Worm (Caenorhabditis elegans): Measurements from ENCODE around the gene T22D1.8.

The T22D1.8 gene

DNA sequence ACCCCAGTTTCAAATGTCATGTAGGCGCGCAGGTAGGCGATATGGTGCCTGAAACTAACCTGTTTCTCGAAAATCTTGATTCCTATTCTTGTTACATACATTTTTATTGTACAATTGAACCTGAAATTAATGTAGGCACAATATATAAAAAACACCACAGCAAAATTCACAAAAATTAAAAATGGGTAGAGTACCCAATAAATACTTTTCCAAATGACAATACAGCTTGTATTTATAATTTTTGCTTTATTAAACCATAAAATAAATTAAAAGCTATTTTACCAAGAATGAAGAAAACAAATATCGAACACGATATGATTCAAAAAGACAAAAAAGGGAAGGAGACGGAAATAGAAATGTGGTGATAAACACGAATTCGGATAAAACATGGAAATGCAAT, 22.8 kb downstream of the T22D1.8 start, which contains the start of gene tre-2:
TSS of gene tre-2 (minus strand) at position 101 of the 400 bp plus-strand sequence.
- no peak for TF ChIP-seq hpl-2 (GFP tag; optimal IDR thresholded peaks at IDR 0.05)
- no peak for TF ChIP-seq egl-13 (tag; optimal IDR thresholded peaks at IDR 0.05)
- TF ChIP-seq ceh-82 (tag; optimal IDR thresholded peaks at IDR 0.05), result no peak
- no peak for TF ChIP-seq unc-86 (tag; optimal IDR thresholded peaks at IDR 0.05)
- TF ChIP-seq lsy-2 (tag; optimal IDR thresholded peaks at IDR 0.05), result no peak
- TF ChIP-seq snpc-4 (tag; optimal IDR thresholded peaks at IDR 0.05), result no peak

DNA sequence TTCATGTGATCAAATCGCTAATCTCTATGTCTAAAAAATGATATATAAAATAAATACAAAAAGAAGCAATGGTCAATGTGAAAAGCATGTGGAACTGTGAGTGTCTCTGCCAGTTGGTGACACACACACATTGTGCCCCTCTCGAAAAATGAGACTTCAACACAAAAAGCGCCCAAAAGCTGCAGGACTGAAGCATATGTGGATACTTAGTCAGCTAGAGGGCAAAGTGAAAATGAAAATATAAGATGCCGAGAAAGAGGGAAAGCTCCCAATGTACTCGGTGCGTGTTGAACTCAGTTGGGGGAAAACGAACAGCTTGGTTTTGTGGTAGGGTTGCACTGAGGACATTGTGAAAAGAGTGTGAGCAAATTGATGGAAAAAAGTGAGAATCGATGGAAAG, 25.0 kb downstream of the T22D1.8 start:
- TF ChIP-seq nhr-84 (tag; optimal IDR thresholded peaks at IDR 0.05), result no peak
- TF ChIP-seq irx-1 (tag; optimal IDR thresholded peaks at IDR 0.05), result peak; percentile 39
- no peak for TF ChIP-seq ets-5 (GFP tag; IDR thresholded peaks at IDR 0.05)
- TF ChIP-seq fkh-8 (tag; optimal IDR thresholded peaks at IDR 0.05), result peak; percentile 59
- peak; percentile 54 for TF ChIP-seq nhr-77 (tag; optimal IDR thresholded peaks at IDR 0.05)
- no peak for TF ChIP-seq nhr-85 (tag)
- no peak for TF ChIP-seq pag-3 (tag; optimal IDR thresholded peaks at IDR 0.05; ENCODE audit: borderline replicate concordance, insufficient read depth)
- peak; percentile 50 for TF ChIP-seq mep-1 (tag; optimal IDR thresholded peaks at IDR 0.05)
- TF ChIP-seq nhr-20 (tag; optimal IDR thresholded peaks at IDR 0.05), result peak; percentile 71
- peak; percentile 21 for TF ChIP-seq mef-2 (tag; optimal IDR thresholded peaks at IDR 0.05)
- peak; percentile 88 for TF ChIP-seq nhr-71 (tag; optimal IDR thresholded peaks at IDR 0.05)
- peak in 1 of 2 experiments; percentile 52 for TF ChIP-seq mdl-1 (tag; optimal IDR thresholded peaks at IDR 0.05)
- peak; percentile 48 to 68 for TF ChIP-seq lsy-2 (tag; optimal IDR thresholded peaks at IDR 0.05)
- peak; percentile 75 for TF ChIP-seq rnt-1 (tag; optimal IDR thresholded peaks at IDR 0.05)
- TF ChIP-seq sptf-1 (tag; optimal IDR thresholded peaks at IDR 0.05), result no peak
- TF ChIP-seq unc-30 (tag; optimal IDR thresholded peaks at IDR 0.05), result no peak
- peak; percentile 4 for TF ChIP-seq lir-3 (tag; optimal IDR thresholded peaks at IDR 0.05; ENCODE audit: poor library complexity)
- peak; percentile 60 for TF ChIP-seq swsn-7 (tag; optimal IDR thresholded peaks at IDR 0.05)
- peak; percentile 40 to 52 for TF ChIP-seq efl-1 (optimal IDR thresholded peaks at IDR 0.05)
- no peak for TF ChIP-seq efl-1 (GFP tag; optimal IDR thresholded peaks at IDR 0.05 in 1 of 2)
- TF ChIP-seq nhr-19 (GFP tag; conservative IDR thresholded peaks at IDR 0.05), result peak; percentile 83
- peak; percentile 28 for TF ChIP-seq egl-13 (tag; optimal IDR thresholded peaks at IDR 0.05)
- peak; percentile 71 for TF ChIP-seq snu-23 (GFP tag; optimal IDR thresholded peaks at IDR 0.05)
- TF ChIP-seq jun-1 (tag; optimal IDR thresholded peaks at IDR 0.05), result peak; percentile 28
- peak; percentile 5 to 72 for TF ChIP-seq egl-27 (tag; optimal IDR thresholded peaks at IDR 0.05)
- TF ChIP-seq lin-35 (GFP tag; optimal IDR thresholded peaks at IDR 0.05), result peak in 1 of 2 experiments; percentile 27
- peak; percentile 14 for TF ChIP-seq fos-1 (tag; optimal IDR thresholded peaks at IDR 0.05)
- TF ChIP-seq mab-9 (GFP tag; IDR thresholded peaks at IDR 0.05), result 0 out of 2 replicates have a peak, but pooled peaks have one; percentile 17
- TF ChIP-seq tbx-2 (tag; optimal IDR thresholded peaks at IDR 0.05), result peak; percentile 75
- TF ChIP-seq unc-86 (tag; optimal IDR thresholded peaks at IDR 0.05), result peak; percentile 52
- peak; percentile 29 to 75 (median 39) for TF ChIP-seq ceh-82 (tag; optimal IDR thresholded peaks at IDR 0.05)
- peak; percentile 96 for TF ChIP-seq lin-14 (GFP tag; optimal IDR thresholded peaks at IDR 0.05)
- TF ChIP-seq ztf-4 (tag; optimal IDR thresholded peaks at IDR 0.05), result peak; percentile 51
- TF ChIP-seq skn-1 (tag; optimal IDR thresholded peaks at IDR 0.05), result peak; percentile 15
- TF ChIP-seq dsc-1 (tag; optimal IDR thresholded peaks at IDR 0.05), result peak; percentile 75
- peak; percentile 56 for TF ChIP-seq sox-4 (tag; optimal IDR thresholded peaks at IDR 0.05)
- TF ChIP-seq F16B12.6 (tag; optimal IDR thresholded peaks at IDR 0.05), result no peak
- TF ChIP-seq dpl-1 (GFP tag; optimal IDR thresholded peaks at IDR 0.05), result peak in 1 of 3 experiments; percentile 29
- TF ChIP-seq alr-1 (tag; optimal IDR thresholded peaks at IDR 0.05; ENCODE audit: borderline replicate concordance), result no peak
- TF ChIP-seq nhr-28 (tag; optimal IDR thresholded peaks at IDR 0.05), result no peak
- no peak for TF ChIP-seq Y116A8C.19 (tag; optimal IDR thresholded peaks at IDR 0.05; ENCODE audit: borderline replicate concordance)
- peak; percentile 32 for TF ChIP-seq ceh-8 (GFP tag; optimal IDR thresholded peaks at IDR 0.05)
- TF ChIP-seq nhr-11 (tag; optimal IDR thresholded peaks at IDR 0.05), result peak; percentile 16
- peak; percentile 63 for TF ChIP-seq nhr-47 (tag; optimal IDR thresholded peaks at IDR 0.05)
- no peak for TF ChIP-seq blmp-1 (tag; optimal IDR thresholded peaks at IDR 0.05)
- TF ChIP-seq fkh-10 (GFP tag; optimal IDR thresholded peaks at IDR 0.05), result peak; percentile 71
- peak; percentile 35 for TF ChIP-seq xbp-1 (tag; optimal IDR thresholded peaks at IDR 0.05)
